Worm (Caenorhabditis elegans): Measurements from ENCODE around the gene iff-1.

The iff-1 gene

DNA sequence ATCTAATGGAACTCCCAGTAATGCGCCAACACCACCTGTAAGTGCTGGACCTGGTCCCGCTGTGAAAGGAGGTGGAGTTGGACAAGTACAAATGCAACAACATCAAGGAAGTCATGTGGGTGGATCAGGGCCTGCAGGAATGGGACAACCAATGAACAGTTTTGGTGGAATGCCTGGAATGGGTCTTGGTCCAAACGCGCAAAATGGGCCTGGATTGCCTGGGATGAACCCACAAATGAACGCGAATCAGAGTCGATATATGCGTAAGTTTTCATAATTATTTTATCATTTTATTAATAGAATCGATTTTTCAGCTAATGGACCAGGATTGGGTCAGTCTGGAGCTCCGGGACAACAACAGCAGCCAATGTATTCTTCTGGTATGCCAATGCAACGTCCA, 25.4 kb upstream of the iff-1 start:
- TF ChIP-seq lsy-27 (tag; optimal IDR thresholded peaks at IDR 0.05; ENCODE audit: borderline replicate concordance, insufficient read depth) (no peak), zfh-2 (GFP tag; conservative IDR thresholded peaks at IDR 0.05) (0 out of 2 replicates have a peak, but pooled peaks have one; percentile 26), cebp-1 (GFP tag; IDR thresholded peaks at IDR 0.05) (no peak), cebp-1 (tag; optimal IDR thresholded peaks at IDR 0.05) (no peak), ceh-27 (GFP tag; optimal IDR thresholded peaks at IDR 0.05) (no peak), xnd-1 (tag; optimal IDR thresholded peaks at IDR 0.05) (no peak), ceh-91 (GFP tag; IDR thresholded peaks at IDR 0.05) (no peak)

DNA sequence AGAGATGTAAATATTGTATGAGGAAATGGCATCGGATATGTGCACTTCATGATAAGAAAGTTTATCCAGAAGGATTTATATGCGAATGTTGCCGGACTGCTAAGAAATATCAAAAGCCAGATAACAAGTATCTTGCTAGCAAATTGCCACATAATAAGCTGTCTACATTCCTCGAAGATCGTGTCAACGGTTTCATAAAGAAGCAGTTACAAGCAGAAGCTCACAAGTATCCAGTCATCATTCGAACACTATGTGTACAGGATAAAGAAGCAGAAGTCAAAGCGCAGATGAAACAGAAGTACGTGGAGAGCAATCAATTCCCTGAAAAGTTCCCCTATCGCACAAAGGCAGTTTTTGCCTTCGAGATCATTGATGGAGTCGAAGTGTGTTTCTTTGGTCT, 23.6 kb upstream of the iff-1 start:
- 0 out of 2 replicates have a peak, but pooled peaks have one; percentile 18 for TF ChIP-seq hsf-1 (GFP tag; IDR thresholded peaks at IDR 0.05)
- no peak for TF ChIP-seq Y95B8A.8 (GFP tag; IDR thresholded peaks at IDR 0.05)

DNA sequence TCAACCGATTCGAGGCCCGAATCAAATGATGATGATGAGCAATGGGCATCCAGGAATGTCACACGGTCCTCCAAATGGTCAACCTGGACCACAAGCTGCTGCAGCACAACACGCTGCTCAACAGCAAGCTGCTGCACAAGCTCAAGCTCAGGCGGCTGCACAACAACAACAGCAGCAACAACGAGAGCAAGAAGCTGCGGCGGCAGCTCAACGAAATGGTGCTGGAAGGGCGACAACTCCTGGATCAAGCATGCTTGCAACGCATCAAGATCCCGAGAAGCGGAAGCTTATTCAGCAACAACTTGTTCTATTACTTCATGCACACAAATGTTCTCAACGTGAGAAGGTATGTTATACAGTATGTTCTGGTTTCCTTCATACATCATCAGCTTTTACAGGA, 21.0 kb upstream of the iff-1 start:
- TF ChIP-seq rpc-1 (optimal IDR thresholded peaks at IDR 0.05) (no peak), rpc-1 (tag; optimal IDR thresholded peaks at IDR 0.05) (no peak), nfyb-1 (GFP tag; IDR thresholded peaks at IDR 0.05) (peak; percentile 40; the same call in 1 of the 2 replicates), F10E7.11 (tag; optimal IDR thresholded peaks at IDR 0.05) (no peak), ceh-91 (GFP tag; IDR thresholded peaks at IDR 0.05) (no peak), ceh-40 (GFP tag; IDR thresholded peaks at IDR 0.05) (no peak), ztf-28 (GFP tag; IDR thresholded peaks at IDR 0.05) (no peak), athp-1 (tag; optimal IDR thresholded peaks at IDR 0.05) (no peak), tbx-9 (tag; optimal IDR thresholded peaks at IDR 0.05; ENCODE audit: borderline replicate concordance) (no peak), hsf-1 (GFP tag; IDR thresholded peaks at IDR 0.05) (no peak), egrh-3 (GFP tag; IDR thresholded peaks at IDR 0.05) (0 out of 2 replicates have a peak, but pooled peaks have one; percentile 30), aptf-2 (GFP tag; conservative IDR thresholded peaks at IDR 0.05) (no peak), hlh-12 (tag; optimal IDR thresholded peaks at IDR 0.05) (no peak), C17E4.6 (GFP tag; IDR thresholded peaks at IDR 0.05) (no peak), zfh-2 (GFP tag; conservative IDR thresholded peaks at IDR 0.05) (peak; percentile 54; the same call in 1 of the 2 replicates), zim-3 (tag; optimal IDR thresholded peaks at IDR 0.05) (peak; percentile 7)

DNA sequence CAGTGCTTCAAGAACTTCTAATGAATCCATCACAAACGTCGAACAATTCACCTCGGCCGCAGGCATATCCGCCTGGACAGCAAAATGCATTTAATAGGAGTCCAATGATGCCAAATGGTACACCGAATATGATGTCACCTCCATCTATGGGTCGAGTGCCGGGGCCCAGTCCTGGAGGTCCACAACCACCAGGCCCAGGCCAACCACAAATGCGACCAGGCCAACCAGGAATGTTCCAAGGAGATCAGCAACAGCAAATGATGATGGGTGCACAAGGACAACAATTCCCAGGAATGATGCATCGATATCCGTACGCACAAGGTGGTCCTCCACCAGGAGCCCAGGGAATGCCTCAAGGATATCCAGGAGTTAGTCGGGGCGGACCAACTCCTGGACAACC, 20.1 kb upstream of the iff-1 start:
- TF ChIP-seq zfh-2 (GFP tag; conservative IDR thresholded peaks at IDR 0.05) (peak; percentile 35; the same call in 1 of the 2 replicates), lin-54 (GFP tag; optimal IDR thresholded peaks at IDR 0.05) (no peak), K11D2.4 (GFP tag; IDR thresholded peaks at IDR 0.05) (0 out of 2 replicates have a peak, but pooled peaks have one; percentile 30)

DNA sequence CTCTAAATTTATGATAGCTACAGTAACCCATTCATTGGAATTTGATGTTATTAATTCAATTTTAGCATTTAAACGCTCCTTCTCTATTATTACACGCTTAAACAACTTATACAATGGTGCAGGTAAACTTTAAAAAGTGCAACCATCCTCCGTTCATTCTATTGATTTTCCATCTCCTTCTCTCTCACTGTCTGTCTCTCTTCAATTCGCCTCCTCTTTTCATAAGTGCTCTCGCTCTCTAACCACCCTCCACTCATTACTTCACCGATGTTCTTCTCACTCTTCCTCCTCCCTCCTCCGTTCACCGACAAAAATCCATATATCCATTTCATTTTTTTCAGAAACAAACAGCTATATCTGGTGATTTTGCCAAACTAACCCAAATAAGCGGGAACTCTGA, 19.2 kb upstream of the iff-1 start, which contains the start of gene cbp-1:
Gene cbp-1, plus strand, starts transcription at position 335 of the 400 bp plus-strand sequence.
- TF ChIP-seq hmg-1.2 (GFP tag; IDR thresholded peaks at IDR 0.05) = peak; percentile 90
- no peak for TF ChIP-seq ztf-3 (GFP tag; optimal IDR thresholded peaks at IDR 0.05)
- TF ChIP-seq mcd-1 (GFP tag; IDR thresholded peaks at IDR 0.05) = 0 out of 2 replicates have a peak, but pooled peaks have one; percentile 5
- TF ChIP-seq madf-10 (tag; optimal IDR thresholded peaks at IDR 0.05) = no peak
- TF ChIP-seq pbrm-1 (GFP tag; IDR thresholded peaks at IDR 0.05) = 0 out of 2 replicates have a peak, but pooled peaks have one; percentile 11
- TF ChIP-seq Y56A3A.18 (GFP tag; IDR thresholded peaks at IDR 0.05) = no peak
- 0 out of 2 replicates have a peak, but pooled peaks have one; percentile 58 for TF ChIP-seq madf-3 (GFP tag; IDR thresholded peaks at IDR 0.05)

DNA sequence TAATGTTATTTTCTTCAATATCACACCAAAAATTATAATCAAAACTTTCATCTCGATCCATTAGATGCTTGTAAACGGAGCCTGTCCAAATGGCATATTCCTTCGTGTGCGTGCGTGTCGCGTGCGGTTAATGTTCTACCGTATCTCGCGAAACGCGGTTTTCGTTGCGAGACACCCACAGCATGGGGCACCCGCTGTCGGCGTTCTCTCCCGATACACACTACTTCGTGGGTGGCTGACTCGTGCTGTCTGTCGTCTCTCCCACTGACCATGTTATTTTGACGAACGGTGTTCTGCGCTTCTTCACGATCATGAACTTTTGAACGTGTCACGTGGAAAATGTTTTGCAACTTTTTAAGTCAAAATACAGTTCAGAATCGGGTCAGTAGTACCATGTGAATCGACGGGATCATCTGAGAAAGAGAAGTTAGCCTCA, 18.5 kb upstream of the iff-1 start:
- TF ChIP-seq Y79H2A.3 (GFP tag; conservative IDR thresholded peaks at IDR 0.05) = no peak; the same call in 1 of the 2 replicates
- TF ChIP-seq bed-1 (GFP tag; IDR thresholded peaks at IDR 0.05) = peak; percentile 97
- peak; percentile 3 for TF ChIP-seq unc-130 (GFP tag; optimal IDR thresholded peaks at IDR 0.05)
- peak; percentile 82 for TF ChIP-seq ztf-18 (tag; optimal IDR thresholded peaks at IDR 0.05)
- peak; percentile 75 for TF ChIP-seq tbp1 (GFP tag; optimal IDR thresholded peaks at IDR 0.05)
- TF ChIP-seq ztf-6 (GFP tag; IDR thresholded peaks at IDR 0.05) = peak; percentile 77; the same call in 1 of the 2 replicates
- TF ChIP-seq tbx-9 (tag; optimal IDR thresholded peaks at IDR 0.05; ENCODE audit: borderline replicate concordance) = no peak
- peak; percentile 54 for TF ChIP-seq egrh-3 (GFP tag; IDR thresholded peaks at IDR 0.05)
- peak; percentile 96 for TF ChIP-seq Y95B8A.8 (GFP tag; IDR thresholded peaks at IDR 0.05)
- peak; percentile 95 for TF ChIP-seq lin-54 (GFP tag; optimal IDR thresholded peaks at IDR 0.05)
- TF ChIP-seq C17E4.6 (GFP tag; IDR thresholded peaks at IDR 0.05) = peak; percentile 96
- TF ChIP-seq B0336.3 (GFP tag; IDR thresholded peaks at IDR 0.05) = peak; percentile 99
- peak; percentile 94 for TF ChIP-seq lag-1 (GFP tag; IDR thresholded peaks at IDR 0.05)
- TF ChIP-seq zim-3 (tag; optimal IDR thresholded peaks at IDR 0.05) = peak; percentile 94
- peak; percentile 98 for TF ChIP-seq ceh-27 (GFP tag; optimal IDR thresholded peaks at IDR 0.05)
- TF ChIP-seq fkh-3 (tag; optimal IDR thresholded peaks at IDR 0.05) = peak; percentile 61
- TF ChIP-seq K11D2.4 (GFP tag; IDR thresholded peaks at IDR 0.05) = peak; percentile 98

Data from whole organism, young adult.